Worm (Caenorhabditis elegans) whole organism, mixed stage, embryonic: ENCODE data around the gene F26D11.12.

Experiments
- M03D4.4 ChIP-seq: sonication (generic microtip); optimal IDR thresholded peaks from 2 replicates; lab custom pipeline; 2017; ENCODE audit warnings: mild to moderate bottlenecking, missing genetic modification characterization, missing compliant biosample characterization
- bed-3 ChIP-seq: fragments of 200-800 bp; sonication (Bioruptor generic); optimal IDR thresholded peaks from 3 replicates; lab custom pipeline; 2018; ENCODE audit warnings: mild to moderate bottlenecking, missing genetic modification characterization, moderate library complexity, missing compliant biosample characterization
- blmp-1 ChIP-seq: fragments of 150-350 bp; optimal IDR thresholded peaks from 2 replicates; lab custom pipeline; 2014; ENCODE audit warnings: missing biosample characterization, missing genetic modification characterization
- ceh-39 ChIP-seq: fragments of 150-350 bp; optimal IDR thresholded peaks from 2 replicates; lab custom pipeline; 2014; ENCODE audit warnings: missing biosample characterization, missing genetic modification characterization
- ceh-43 ChIP-seq: fragments of 200-800 bp; sonication (Bioruptor generic); optimal IDR thresholded peaks from 2 replicates; lab custom pipeline; 2018; ENCODE audit warnings: mild to moderate bottlenecking, missing genetic modification characterization, moderate library complexity, missing compliant biosample characterization
- ceh-83 ChIP-seq: fragments of 200-800 bp; sonication (Bioruptor generic); optimal IDR thresholded peaks from 2 replicates; lab custom pipeline; 2018; ENCODE audit warnings: mild to moderate bottlenecking, missing genetic modification characterization, missing compliant biosample characterization
- ces-1 ChIP-seq: fragments of 150-350 bp; optimal IDR thresholded peaks from 2 replicates; lab custom pipeline; 2014; ENCODE audit warnings: missing biosample characterization, missing genetic modification reagents, missing genetic modification characterization
- cnd-1 ChIP-seq: fragments of 200-800 bp; sonication (Bioruptor generic); optimal IDR thresholded peaks from 2 replicates; lab custom pipeline; 2018; ENCODE audit warnings: mild to moderate bottlenecking, missing genetic modification characterization, missing compliant biosample characterization
- drap-1 ChIP-seq: fragments of 200-800 bp; sonication (Bioruptor generic); optimal IDR thresholded peaks from 3 replicates; lab custom pipeline; 2018; ENCODE audit warnings: mild to moderate bottlenecking, missing genetic modification characterization, missing compliant biosample characterization
- elt-1 ChIP-seq: sonication (generic microtip); optimal IDR thresholded peaks from 2 replicates; lab custom pipeline; 2017; ENCODE audit warnings: missing genetic modification characterization, mild to moderate bottlenecking, missing compliant biosample characterization, antibody characterized with exemption, moderate library complexity, borderline replicate concordance; ENCODE audit not compliant: insufficient read depth
- elt-3 ChIP-seq: fragments of 150-350 bp; optimal IDR thresholded peaks from 2 replicates; lab custom pipeline; 2014; ENCODE audit warnings: missing biosample characterization, missing genetic modification characterization
- flh-1 ChIP-seq: fragments of 200-800 bp; sonication (Bioruptor generic); optimal IDR thresholded peaks from 2 replicates; lab custom pipeline; 2018; ENCODE audit warnings: mild to moderate bottlenecking, missing genetic modification characterization, moderate library complexity, missing compliant biosample characterization
- ham-2 ChIP-seq: fragments of 200-800 bp; sonication (Bioruptor generic); optimal IDR thresholded peaks from 2 replicates; lab custom pipeline; 2018; ENCODE audit warnings: mild to moderate bottlenecking, missing genetic modification characterization, missing compliant biosample characterization
- hlh-1 ChIP-seq: fragments of 150-350 bp; optimal IDR thresholded peaks from 2 replicates; lab custom pipeline; 2014; ENCODE audit warnings: missing biosample characterization, missing genetic modification reagents, missing genetic modification characterization
- lin-13 ChIP-seq: fragments of 150-350 bp; optimal IDR thresholded peaks from 2 replicates; lab custom pipeline; 2014; ENCODE audit warnings: missing biosample characterization, missing genetic modification characterization
- lin-32 ChIP-seq: fragments of 200-800 bp; sonication (Bioruptor generic); optimal IDR thresholded peaks from 2 replicates; lab custom pipeline; 2018; ENCODE audit warnings: mild to moderate bottlenecking, missing genetic modification characterization, missing compliant biosample characterization
- lsy-2 ChIP-seq: fragments of 150-350 bp; optimal IDR thresholded peaks from 2 replicates; lab custom pipeline; 2014; ENCODE audit warnings: missing biosample characterization, missing genetic modification characterization
- mab-5 ChIP-seq: fragments of 150-350 bp; optimal IDR thresholded peaks from 2 replicates; lab custom pipeline; 2014; ENCODE audit warnings: missing biosample characterization, missing genetic modification characterization
- mep-1 ChIP-seq: fragments of 150-350 bp; optimal IDR thresholded peaks from 2 replicates; lab custom pipeline; 2017; ENCODE audit warnings: missing biosample characterization, missing genetic modification reagents, missing genetic modification characterization, inconsistent platforms
- mls-2 ChIP-seq: sonication (generic microtip); optimal IDR thresholded peaks from 2 replicates; lab custom pipeline; 2016; ENCODE audit warnings: mild to moderate bottlenecking, missing genetic modification characterization, moderate library complexity, missing compliant biosample characterization
- nhr-12 ChIP-seq: fragments of 150-350 bp; optimal IDR thresholded peaks from 2 replicates; lab custom pipeline; 2014; ENCODE audit warnings: missing biosample characterization, missing genetic modification characterization
- nhr-2 ChIP-seq: fragments of 150-350 bp; optimal IDR thresholded peaks from 2 replicates; lab custom pipeline; 2014; ENCODE audit warnings: missing biosample characterization, missing genetic modification characterization
- nhr-237 ChIP-seq: fragments of 150-350 bp; optimal IDR thresholded peaks from 2 replicates; lab custom pipeline; 2014; ENCODE audit warnings: missing biosample characterization, missing genetic modification characterization
- nhr-28 ChIP-seq: fragments of 150-350 bp; optimal IDR thresholded peaks from 2 replicates; lab custom pipeline; 2014; ENCODE audit warnings: missing biosample characterization, missing genetic modification characterization
- nhr-76 ChIP-seq: sonication (generic microtip); optimal IDR thresholded peaks from 2 replicates; lab custom pipeline; 2017; ENCODE audit warnings: missing biosample characterization, missing genetic modification characterization
- pha-4 ChIP-seq: fragments of 150-350 bp; optimal IDR thresholded peaks from 2 replicates; lab custom pipeline; 2018; ENCODE audit warnings: missing biosample characterization, missing genetic modification reagents, missing genetic modification characterization
- sem-2 ChIP-seq: fragments of 200-800 bp; sonication (Bioruptor generic); optimal IDR thresholded peaks from 2 replicates; lab custom pipeline; 2018; ENCODE audit warnings: mild to moderate bottlenecking, missing genetic modification characterization, missing compliant biosample characterization
- snpc-4 ChIP-seq: fragments of 150-350 bp; optimal IDR thresholded peaks from 2 replicates; lab custom pipeline; 2014; ENCODE audit warnings: missing biosample characterization, missing genetic modification characterization
- sptf-1 ChIP-seq: sonication (generic microtip); optimal IDR thresholded peaks from 2 replicates; lab custom pipeline; 2017; ENCODE audit warnings: mild to moderate bottlenecking, missing genetic modification characterization, moderate library complexity, missing compliant biosample characterization
- tbx-8 ChIP-seq: fragments of 200-800 bp; sonication (Bioruptor generic); optimal IDR thresholded peaks from 2 replicates; lab custom pipeline; 2018; ENCODE audit warnings: mild to moderate bottlenecking, missing genetic modification characterization, moderate library complexity, missing compliant biosample characterization
- unc-120 ChIP-seq: sonication (generic microtip); optimal IDR thresholded peaks from 2 replicates; lab custom pipeline; 2017; ENCODE audit warnings: missing genetic modification characterization, missing compliant biosample characterization; ENCODE audit not compliant: poor library complexity, severe bottlenecking
- unc-39 ChIP-seq: fragments of 150-350 bp; optimal IDR thresholded peaks from 2 replicates; lab custom pipeline; 2014; ENCODE audit warnings: missing biosample characterization, missing genetic modification characterization
- unc-62 ChIP-seq: fragments of 150-350 bp; optimal IDR thresholded peaks from 2 replicates; lab custom pipeline; 2014; ENCODE audit warnings: missing biosample characterization, missing genetic modification reagents, missing genetic modification characterization
- zip-8 ChIP-seq: fragments of 150-350 bp; optimal IDR thresholded peaks from 2 replicates; lab custom pipeline; 2014; ENCODE audit warnings: missing biosample characterization, missing genetic modification characterization
- ztf-11 ChIP-seq: fragments of 150-350 bp; optimal IDR thresholded peaks from 2 replicates; lab custom pipeline; 2014; ENCODE audit warnings: missing biosample characterization, missing genetic modification characterization

F26D11.12 gene

DNA sequence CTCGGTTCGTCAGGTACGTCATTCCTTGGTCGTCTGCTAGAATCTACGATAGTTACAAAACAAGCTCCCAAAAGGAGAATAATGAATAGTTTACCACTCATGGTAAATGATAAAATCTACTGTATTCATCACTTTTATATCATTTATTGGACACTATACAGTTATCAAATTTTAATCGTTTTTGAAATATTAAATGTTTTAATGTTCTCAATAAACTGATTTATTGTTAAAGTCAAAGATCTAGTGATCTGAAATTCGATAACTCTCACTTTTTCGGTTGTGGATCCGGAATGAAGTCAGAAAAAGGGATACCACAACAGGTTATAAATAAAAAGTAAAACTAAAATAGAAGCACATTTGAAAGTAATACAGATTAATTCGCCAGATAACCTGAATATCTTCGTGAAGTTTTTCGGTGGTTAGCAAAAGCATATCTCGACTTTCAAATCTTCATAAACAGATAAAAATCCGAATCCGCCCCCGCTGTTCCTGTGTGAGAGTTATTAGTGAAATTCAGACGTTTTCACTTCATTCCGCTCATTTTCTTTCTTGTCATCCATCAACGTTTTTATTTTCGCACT is 3.7 kb upstream of the F26D11.12 start, which contains the start of the genes clec-217 and F26D11.2:
clec-217 (minus strand) TSS at position 101 of the 581 bp plus-strand sequence.
F26D11.2 (plus strand) TSS at position 531 of the 581 bp plus-strand sequence.
- TF ChIP-seq mep-1 (tag; lab: Kevin White, UChicago): no peak
- no peak for TF ChIP-seq zip-8 (tag; lab: Kevin White, UChicago)
- no peak for TF ChIP-seq mls-2
- no peak for TF ChIP-seq lsy-2 (tag; lab: Kevin White, UChicago)
- no peak for TF ChIP-seq ceh-39 (tag; lab: Kevin White, UChicago)
- TF ChIP-seq unc-62 (GFP tag; lab: Kevin White, UChicago): no peak
- no peak for TF ChIP-seq ztf-11
- TF ChIP-seq lin-13 (tag; lab: Kevin White, UChicago): no peak
- no peak for TF ChIP-seq ceh-83 (GFP tag; lab: Kevin White, UChicago)
- TF ChIP-seq lin-32 (GFP tag; lab: Kevin White, UChicago): no peak
- no peak for TF ChIP-seq nhr-12 (tag; lab: Kevin White, UChicago)
- TF ChIP-seq mab-5: no peak
- TF ChIP-seq snpc-4 (tag; lab: Kevin White, UChicago): no peak
- no peak for TF ChIP-seq nhr-2 (tag; lab: Kevin White, UChicago)
- TF ChIP-seq ces-1: no peak
- no peak for TF ChIP-seq unc-39 (tag; lab: Kevin White, UChicago)
- no peak for TF ChIP-seq sptf-1
- TF ChIP-seq sem-2 (GFP tag; lab: Kevin White, UChicago): no peak
- TF ChIP-seq M03D4.4: no peak
- TF ChIP-seq flh-1 (GFP tag; lab: Kevin White, UChicago): no peak

DNA sequence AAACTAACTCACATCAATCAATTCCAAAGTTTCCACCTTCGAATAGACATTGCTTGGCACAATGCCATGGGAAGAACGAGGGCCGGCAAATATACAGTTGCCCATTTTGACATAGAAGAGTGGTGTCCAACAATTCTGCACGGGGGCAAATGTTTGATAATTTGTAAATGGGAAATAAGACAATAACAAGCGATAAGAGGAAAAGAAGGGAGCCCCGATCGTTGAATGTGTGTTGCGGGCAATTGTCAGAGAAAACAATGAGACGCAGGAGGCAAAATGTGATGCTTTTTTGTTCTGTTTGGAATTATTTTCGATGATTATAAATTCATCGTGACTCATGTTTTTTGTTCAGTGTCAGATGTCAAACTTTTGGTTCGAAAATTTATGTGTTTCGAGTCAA is 1.1 kb upstream of the F26D11.12 start, which contains the start of gene pals-34:
pals-34 (minus strand) TSS at position 280 of the 400 bp plus-strand sequence.
- TF ChIP-seq hlh-1 (tag; lab: Kevin White, UChicago) (no peak), nhr-237 (tag; lab: Kevin White, UChicago) (no peak), mep-1 (tag; lab: Kevin White, UChicago) (no peak), nhr-28 (tag; lab: Kevin White, UChicago) (no peak), lin-32 (GFP tag; lab: Kevin White, UChicago) (no peak), cnd-1 (tag; lab: Kevin White, UChicago) (no peak), mab-5 (no peak), mls-2 (no peak), ceh-43 (no peak), ztf-11 (no peak), elt-3 (no peak), ham-2 (no peak), tbx-8 (no peak), M03D4.4 (no peak)

DNA sequence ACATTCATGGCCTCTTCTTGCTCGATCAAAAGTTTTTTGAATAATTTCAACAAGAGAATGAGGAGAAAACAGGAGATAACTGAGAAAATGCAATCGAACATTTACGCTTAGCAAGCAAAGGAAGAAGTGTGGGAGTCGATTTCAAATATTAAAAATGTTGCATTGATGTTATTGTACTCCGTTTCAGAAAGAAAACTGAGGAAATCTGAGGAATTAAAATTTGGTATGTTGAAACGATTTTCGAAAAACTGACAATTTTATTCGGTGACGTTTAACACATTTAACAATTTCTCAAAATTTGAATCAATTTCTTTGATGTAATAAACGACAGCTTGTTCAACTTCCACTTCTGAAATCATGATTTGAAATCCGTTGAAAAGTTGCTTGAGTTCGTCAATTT is 560 bp downstream of the F26D11.12 start, which contains the start of gene F26D11.13:
F26D11.13 (minus strand) TSS at position 101 of the 400 bp plus-strand sequence.
- no peak for TF ChIP-seq pha-4
- no peak for TF ChIP-seq nhr-28 (tag; lab: Kevin White, UChicago)
- no peak for TF ChIP-seq ham-2
- TF ChIP-seq ces-1: no peak
- no peak for TF ChIP-seq bed-3
- TF ChIP-seq nhr-76 (tag; lab: Kevin White, UChicago): no peak
- no peak for TF ChIP-seq elt-1
- TF ChIP-seq mep-1 (tag; lab: Kevin White, UChicago): no peak
- no peak for TF ChIP-seq sem-2 (GFP tag; lab: Kevin White, UChicago)
- TF ChIP-seq lsy-2 (tag; lab: Kevin White, UChicago): no peak
- TF ChIP-seq hlh-1 (tag; lab: Kevin White, UChicago): no peak
- TF ChIP-seq unc-120 (tag; lab: Kevin White, UChicago): no peak

DNA sequence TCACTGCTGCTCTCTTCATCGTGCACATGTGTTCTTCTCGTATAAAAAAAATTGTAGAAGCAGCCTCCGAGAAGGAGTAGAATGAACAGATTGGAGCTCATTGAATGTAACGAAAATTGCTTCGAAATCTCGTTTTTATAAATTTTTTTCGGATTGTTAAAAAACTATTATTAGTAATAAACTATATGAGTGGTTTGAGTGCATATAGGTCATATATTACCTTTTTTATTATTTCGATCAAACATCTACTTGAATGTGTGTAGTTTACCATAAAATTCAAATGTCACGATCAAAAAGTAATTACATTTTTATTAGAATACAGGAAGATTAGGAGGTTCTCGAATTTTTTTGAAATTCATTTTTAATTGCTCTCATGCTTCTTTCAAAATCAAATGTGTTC is 2.3 kb downstream of the F26D11.12 start, which contains the start of gene clec-216:
clec-216 (minus strand) TSS at position 101 of the 400 bp plus-strand sequence.
- no peak for TF ChIP-seq elt-3
- TF ChIP-seq lin-13 (tag; lab: Kevin White, UChicago): no peak
- no peak for TF ChIP-seq ztf-11
- no peak for TF ChIP-seq zip-8 (tag; lab: Kevin White, UChicago)
- no peak for TF ChIP-seq unc-39 (tag; lab: Kevin White, UChicago)
- TF ChIP-seq M03D4.4: no peak
- TF ChIP-seq blmp-1 (tag; lab: Kevin White, UChicago): no peak
- no peak for TF ChIP-seq drap-1 (GFP tag; lab: Kevin White, UChicago)
- TF ChIP-seq cnd-1 (tag; lab: Kevin White, UChicago): no peak
- TF ChIP-seq nhr-28 (tag; lab: Kevin White, UChicago): no peak
